Worm (Caenorhabditis elegans) whole organism, L4/young adult: ENCODE results near the gene twk-43.

Experiments
- W03F9.2 ChIP-seq: fragments of 150-350 bp; optimal IDR thresholded peaks from 2 replicates; lab custom pipeline; 2014; ENCODE audit warnings: missing biosample characterization, missing genetic modification characterization
- dao-5 ChIP-seq: sonication (generic microtip); optimal IDR thresholded peaks from 2 replicates; lab custom pipeline; 2016; ENCODE audit warnings: missing genotype, missing genetic modification characterization, moderate library complexity, missing compliant biosample characterization
- him-1 ChIP-seq: sonication (generic microtip); optimal IDR thresholded peaks from 2 replicates; lab custom pipeline; 2016; ENCODE audit warnings: missing genotype, missing genetic modification reagents, missing genetic modification characterization, missing compliant biosample characterization

The twk-43 gene

DNA sequence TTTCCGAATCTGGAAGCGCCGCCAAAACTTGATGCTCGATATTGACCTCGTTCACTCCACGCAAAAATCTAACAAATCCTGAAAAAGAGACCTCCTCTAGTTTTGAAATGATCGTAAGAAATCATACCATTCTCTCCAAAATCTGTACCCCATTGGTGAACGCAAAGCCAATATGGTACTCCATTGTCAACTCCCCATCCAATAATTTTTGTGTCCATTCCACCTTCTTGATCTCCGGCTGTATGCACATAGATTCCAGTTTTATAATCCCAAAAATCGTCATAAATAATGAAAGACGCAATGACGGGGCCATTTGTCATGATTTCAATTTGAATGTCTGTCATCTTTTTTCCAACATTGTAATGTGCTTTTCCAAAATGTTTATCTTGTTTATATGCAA is 10.1 kb downstream of the twk-43 start:
- TF ChIP-seq W03F9.2 (tag; lab: Kevin White, UChicago) (no peak), him-1 (tag; lab: Kevin White, UChicago) (no peak), dao-5 (no peak)

DNA sequence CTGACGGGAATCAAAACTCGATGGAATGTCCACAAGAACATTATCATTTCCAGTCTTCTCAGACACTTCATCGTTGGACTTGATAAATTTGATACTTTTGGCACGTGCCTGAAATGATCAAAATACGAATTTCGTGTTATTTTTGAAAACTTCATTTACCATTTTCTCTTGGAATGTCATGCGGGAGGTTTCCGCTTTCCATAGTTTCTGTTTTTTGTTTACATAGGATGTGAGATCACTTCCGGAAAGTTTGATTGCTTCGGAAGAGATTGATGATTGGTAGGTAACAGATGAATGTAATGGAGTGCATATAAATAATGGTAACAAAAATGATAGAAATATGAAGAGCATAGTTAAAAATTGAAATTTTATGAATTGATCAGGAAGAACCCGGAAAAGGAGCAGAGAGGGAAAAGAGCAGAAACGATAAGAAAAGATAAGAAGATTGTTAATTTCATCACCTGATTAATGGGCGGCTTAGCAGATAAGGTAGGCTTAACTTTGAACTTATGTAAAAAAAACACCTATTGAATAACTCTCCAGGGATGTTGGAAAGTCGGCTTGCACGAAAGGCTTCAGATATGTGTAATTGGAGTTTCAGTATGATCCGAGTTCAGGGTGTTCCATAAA is 11.7 kb downstream of the twk-43 start, which contains the start of gene F32H5.1:
TSS of gene F32H5.1 (minus strand) at position 386 of the 630 bp plus-strand sequence.
- no peak for TF ChIP-seq W03F9.2 (tag; lab: Kevin White, UChicago)
- TF ChIP-seq him-1 (tag; lab: Kevin White, UChicago), result no peak
- TF ChIP-seq dao-5, result no peak

DNA sequence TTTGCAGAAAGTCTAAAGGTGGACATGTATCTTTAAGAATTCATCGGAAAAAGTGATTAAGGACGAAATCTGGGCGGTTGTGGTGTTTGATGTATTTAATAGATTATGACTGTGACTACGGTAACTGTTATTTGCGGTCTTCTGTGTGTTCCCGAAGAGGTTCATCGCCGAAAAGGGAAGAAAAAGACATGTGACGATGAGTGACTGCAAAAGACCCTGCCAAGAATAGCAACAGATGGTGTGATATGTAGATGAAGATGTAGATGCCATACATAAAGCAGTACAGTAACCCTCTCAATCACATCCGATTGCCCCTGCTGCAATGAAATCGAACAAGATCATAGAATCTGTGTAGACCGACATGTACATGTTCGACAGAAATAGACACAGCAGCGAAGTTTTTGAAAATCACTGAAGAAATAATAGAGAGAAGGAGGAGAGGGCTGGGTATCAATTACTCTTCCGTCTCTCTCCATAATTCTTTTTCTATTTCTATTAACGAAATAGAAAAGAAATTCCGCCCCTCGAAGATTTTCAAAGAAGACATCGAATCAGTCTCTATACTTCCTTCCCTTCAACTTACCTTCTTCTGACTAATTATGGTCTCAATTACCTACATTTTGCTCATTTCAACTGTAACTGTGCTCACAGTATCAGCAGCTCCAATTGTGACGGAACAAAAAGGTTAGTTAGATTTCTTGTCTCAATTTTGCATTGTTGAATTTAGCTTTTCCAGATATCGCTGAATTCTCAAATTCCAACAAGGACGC is 12.9 kb downstream of the twk-43 start, which contains the start of gene F32H5.3:
TSS of gene F32H5.3 (plus strand) at position 513 of the 770 bp plus-strand sequence.
- no peak for TF ChIP-seq W03F9.2 (tag; lab: Kevin White, UChicago)
- no peak for TF ChIP-seq him-1 (tag; lab: Kevin White, UChicago)
- no peak for TF ChIP-seq dao-5

- TF ChIP-seq W03F9.2 (tag; lab: Kevin White, UChicago) (no peak), dao-5 (no peak), him-1 (tag; lab: Kevin White, UChicago) (no peak)
Measured at ce11 chrV:13360254-13360653, 14.2 kb downstream of the twk-43 start, which contains the start of gene F32H5.4. F32H5.4 (plus strand) TSS chrV:13360554.

- TF ChIP-seq him-1 (tag; lab: Kevin White, UChicago), result no peak
- TF ChIP-seq dao-5, result no peak
- no peak for TF ChIP-seq W03F9.2 (tag; lab: Kevin White, UChicago)
Measured at ce11 chrV:13363415-13363814, 17.3 kb downstream of the twk-43 start, which contains the start of gene srg-46. srg-46 (plus strand) TSS chrV:13363715.

- TF ChIP-seq him-1 (tag; lab: Kevin White, UChicago) (no peak), W03F9.2 (tag; lab: Kevin White, UChicago) (no peak), dao-5 (no peak)
Measured at ce11 chrV:13364227-13364626, 18.1 kb downstream of the twk-43 start.

- TF ChIP-seq W03F9.2 (tag; lab: Kevin White, UChicago) (no peak), him-1 (tag; lab: Kevin White, UChicago) (no peak), dao-5 (no peak)
Measured at ce11 chrV:13366488-13366887, 20.4 kb downstream of the twk-43 start.

DNA sequence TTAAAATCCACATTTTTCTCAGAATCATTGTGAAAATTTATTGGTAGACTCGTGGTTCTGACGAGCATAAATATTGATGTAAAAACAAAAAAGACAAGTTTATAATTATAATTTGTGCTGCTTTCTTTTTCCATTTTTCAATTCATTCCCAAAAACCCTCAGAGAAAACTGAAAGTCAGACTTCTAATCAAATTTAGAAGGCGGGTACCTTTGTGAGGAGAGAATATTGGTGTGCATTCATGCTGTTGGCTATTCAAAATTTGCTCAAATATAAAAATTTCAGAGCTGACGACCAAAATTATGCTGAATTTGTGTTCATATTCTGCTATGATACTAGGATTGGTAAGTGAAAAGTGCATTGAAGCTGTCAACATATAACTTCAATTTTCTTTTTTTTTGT is 20.9 kb downstream of the twk-43 start, which contains the start of gene srx-125:
TSS of gene srx-125 (plus strand) at position 301 of the 400 bp plus-strand sequence.
- TF ChIP-seq W03F9.2 (tag; lab: Kevin White, UChicago) (no peak), him-1 (tag; lab: Kevin White, UChicago) (no peak), dao-5 (no peak)

DNA sequence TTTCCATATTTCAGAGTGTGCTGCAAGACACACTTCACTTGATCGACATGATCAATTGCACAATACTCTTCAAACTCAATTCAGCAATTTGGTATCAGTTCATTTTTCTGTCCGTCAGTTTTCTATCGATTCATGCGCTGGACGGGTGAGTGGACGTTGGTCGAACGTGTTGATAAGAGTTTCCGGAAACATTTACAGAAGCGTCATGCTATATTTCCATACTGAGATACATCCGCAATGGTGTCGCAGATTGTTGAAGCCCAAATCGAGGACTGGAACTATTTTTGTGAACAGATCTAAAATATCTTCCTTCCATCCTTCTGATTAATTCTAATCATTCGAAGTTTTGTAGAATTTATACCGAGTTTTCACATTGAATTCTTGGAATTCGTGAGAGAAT is 23.6 kb downstream of the twk-43 start:
- TF ChIP-seq him-1 (tag; lab: Kevin White, UChicago) (no peak), W03F9.2 (tag; lab: Kevin White, UChicago) (no peak), dao-5 (no peak)

DNA sequence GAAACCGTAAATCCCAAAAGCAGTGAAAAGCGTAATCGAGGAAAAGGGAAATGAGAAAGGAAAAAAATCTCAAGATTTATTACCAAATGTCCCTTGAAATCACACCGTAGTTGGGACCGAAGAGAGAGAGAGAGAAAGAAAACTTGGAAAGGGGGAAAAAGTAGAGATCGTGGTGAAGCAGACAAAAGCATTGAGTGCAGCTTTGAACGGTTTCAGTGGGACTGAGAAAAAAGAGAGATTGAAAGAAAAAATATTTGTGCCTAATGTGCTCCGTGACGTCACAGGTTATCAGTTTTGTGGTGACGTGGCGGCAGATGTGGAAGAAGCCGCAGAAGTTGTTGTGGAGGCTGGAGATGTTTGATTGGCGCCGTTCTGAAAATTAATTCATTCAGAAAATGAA is 24.2 kb downstream of the twk-43 start:
- TF ChIP-seq dao-5, result no peak
- TF ChIP-seq him-1 (tag; lab: Kevin White, UChicago), result no peak
- TF ChIP-seq W03F9.2 (tag; lab: Kevin White, UChicago), result no peak

DNA sequence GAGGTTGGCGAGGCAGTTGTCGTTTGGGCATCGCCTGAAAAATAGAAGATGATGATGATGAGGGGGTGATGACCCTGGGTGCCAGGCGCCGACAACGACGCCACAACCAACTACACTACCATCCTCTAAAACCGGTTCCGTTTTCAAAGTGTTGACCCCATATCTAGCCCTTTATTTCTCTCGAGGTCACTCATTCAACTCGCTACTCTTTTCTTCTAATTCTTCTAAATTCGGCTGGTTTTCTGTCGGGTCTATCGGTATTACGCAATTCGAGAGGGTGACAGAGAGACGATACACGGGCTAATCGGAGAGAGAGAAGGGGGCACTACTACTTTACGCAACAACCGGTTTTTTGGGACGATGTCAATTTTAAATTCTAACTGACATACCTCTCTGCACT is 25.3 kb downstream of the twk-43 start:
- TF ChIP-seq dao-5, result no peak
- TF ChIP-seq him-1 (tag; lab: Kevin White, UChicago), result no peak
- no peak for TF ChIP-seq W03F9.2 (tag; lab: Kevin White, UChicago)

- TF ChIP-seq him-1 (tag; lab: Kevin White, UChicago) (no peak), dao-5 (no peak), W03F9.2 (tag; lab: Kevin White, UChicago) (no peak)
Measured at ce11 chrV:13372821-13373220, 26.7 kb downstream of the twk-43 start.

DNA sequence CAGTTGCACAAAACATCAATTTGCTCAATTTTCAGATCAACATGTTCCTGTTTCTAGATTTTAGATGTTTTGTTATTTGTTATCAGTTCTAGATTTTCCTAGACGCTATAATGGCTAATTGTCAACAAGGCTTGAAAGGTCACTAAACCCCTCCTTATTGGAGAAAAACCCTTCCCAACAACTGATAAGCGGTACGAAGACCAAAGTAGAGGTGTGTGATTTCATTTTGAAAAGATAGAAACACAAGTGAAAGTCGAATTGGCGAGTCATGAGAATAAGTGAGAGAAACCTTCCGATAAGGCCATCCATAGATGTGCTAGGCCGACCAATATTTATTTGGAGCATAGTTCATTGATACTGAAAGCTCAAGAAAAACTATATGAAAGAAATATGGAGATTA is 27.6 kb downstream of the twk-43 start:
- no peak for TF ChIP-seq dao-5
- no peak for TF ChIP-seq him-1 (tag; lab: Kevin White, UChicago)
- no peak for TF ChIP-seq W03F9.2 (tag; lab: Kevin White, UChicago)

DNA sequence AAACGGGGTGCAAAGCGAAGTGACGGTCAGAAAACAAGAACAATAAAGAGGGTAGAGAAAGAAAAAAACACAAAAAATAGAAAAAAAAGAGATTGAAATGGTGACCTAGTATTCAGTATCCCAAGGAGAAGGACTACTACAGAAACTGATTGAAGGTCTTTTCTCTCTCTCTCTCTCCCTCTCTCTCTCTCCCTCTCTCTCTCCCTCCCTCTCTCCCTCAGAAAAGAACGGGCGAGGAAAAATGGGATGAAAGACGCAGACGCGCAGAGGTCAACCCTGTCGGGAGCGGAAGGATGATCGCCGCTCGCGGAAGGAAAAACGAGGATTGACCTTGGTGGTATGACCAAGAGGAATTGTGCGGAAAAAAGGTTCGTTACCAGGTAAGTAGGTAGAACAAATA is 28.5 kb downstream of the twk-43 start:
- TF ChIP-seq him-1 (tag; lab: Kevin White, UChicago) (no peak), W03F9.2 (tag; lab: Kevin White, UChicago) (no peak), dao-5 (no peak)
